Fruit fly (Drosophila melanogaster): Measurements from ENCODE around the gene Ask1.

DNA sequence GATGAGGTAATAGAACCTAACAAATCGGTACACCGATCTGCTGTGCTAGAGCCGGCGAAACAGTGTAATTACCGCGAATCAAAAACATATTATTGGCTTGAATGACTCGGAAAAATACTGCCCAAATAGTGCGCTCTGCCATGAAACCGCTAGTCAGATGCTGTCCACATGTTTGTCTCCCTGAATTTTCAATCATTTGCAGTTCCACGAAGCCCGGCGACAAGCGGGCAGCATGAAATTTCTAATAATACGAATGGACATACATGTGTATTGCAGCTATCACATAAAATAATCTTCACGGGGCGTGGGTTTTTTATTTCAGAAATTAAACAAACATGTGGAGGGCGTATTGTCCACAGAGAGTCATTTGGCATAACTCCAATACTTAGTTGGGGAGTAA, 20.6 kb upstream of the Ask1 start:
- TF ChIP-seq Pif1A (GFP tag; optimal IDR thresholded peaks at IDR 0.05) (no peak), CG14655 (GFP tag; optimal IDR thresholded peaks at IDR 0.05) (no peak), CG34367 (tag; optimal IDR thresholded peaks at IDR 0.05) (no peak), CG9948 (tag; optimal IDR thresholded peaks at IDR 0.05) (no peak), EcR (GFP tag; optimal IDR thresholded peaks at IDR 0.05) (no peak), CG17806 (tag; optimal IDR thresholded peaks at IDR 0.05) (no peak), CG32121 (GFP tag; IDR thresholded peaks at IDR 0.05) (no peak)

Data from whole organism, pupa.